Fruit fly (Drosophila melanogaster) S2 (cell line): ENCODE results near the gene CG31780.

ENCODE experiments used
- CG8478 ChIP-seq: fragments of >200 bp; optimal IDR thresholded peaks from 2 replicates; lab custom pipeline; 2018
- CTCF ChIP-seq, 2 experiments: fragments of >200 bp; optimal IDR thresholded peaks; 2 replicates each; lab custom pipeline; 2018

- TF ChIP-seq CG8478 (lab: Kevin White, UChicago) (no peak), CTCF (optimal IDR thresholded peaks at IDR 0.05; lab: Kevin White, UChicago) (no peak)
Measured at dm6 chr2L:15745989-15746388, 50.2 kb downstream of the CG31780 start.
